Worm (Caenorhabditis elegans): ENCODE data around the gene K06A9.2.

DNA sequence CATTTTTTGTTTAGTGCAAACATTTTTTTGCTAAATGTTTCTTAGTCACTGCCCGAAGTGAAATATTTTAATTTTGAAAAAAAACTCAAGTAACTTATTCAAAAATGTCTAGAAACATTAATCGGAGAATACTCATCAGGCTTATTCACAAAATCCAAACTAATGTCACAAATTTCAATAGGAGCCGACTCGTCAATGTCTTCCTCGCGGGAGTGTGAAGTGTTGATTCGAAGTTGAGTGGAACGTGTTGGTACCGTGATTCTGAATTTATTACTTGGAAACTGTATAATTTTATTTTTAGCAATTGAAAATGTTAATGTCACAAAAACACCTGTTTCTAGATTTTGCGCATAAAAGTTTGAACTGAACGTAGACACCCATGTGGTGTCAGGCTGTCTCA lies 46.6 kb upstream of the K06A9.2 start:
- no peak for TF ChIP-seq mab-5 (tag; optimal IDR thresholded peaks at IDR 0.05)
- no peak for TF ChIP-seq cnd-1 (tag; optimal IDR thresholded peaks at IDR 0.05)
- no peak for TF ChIP-seq lsy-2 (tag; optimal IDR thresholded peaks at IDR 0.05)

Measured in whole organism, mixed stage, embryonic.